Fruit fly (Drosophila melanogaster): ENCODE measurements around the gene nero.

Gene nero

dm6 chr3R:31723206-31723933, 24.0 kb downstream of the nero start (continued):
- TF ChIP-seq gem (tag; optimal IDR thresholded peaks at IDR 0.05) (peak; percentile 54), Xbp1 (GFP tag; optimal IDR thresholded peaks at IDR 0.05) (peak; percentile 7), CG2712 (tag; optimal IDR thresholded peaks at IDR 0.05) (peak; percentile 49), wek (GFP tag; optimal IDR thresholded peaks at IDR 0.05) (no peak), Drgx (GFP tag; IDR thresholded peaks at IDR 0.05) (peak; percentile 47; the same call in 1 of the 2 replicates), lola (GFP tag; optimal IDR thresholded peaks at IDR 0.05) (peak in 1 of 3 experiments; percentile 5), CG16779 (GFP tag; IDR thresholded peaks at IDR 0.05) (no peak), cg (GFP tag; optimal IDR thresholded peaks at IDR 0.05) (peak; percentile 89), phol (tag; optimal IDR thresholded peaks at IDR 0.05) (peak; percentile 50), CG14860 (GFP tag; IDR thresholded peaks at IDR 0.05; ENCODE audit: partially characterized antibody) (no peak), lilli (GFP tag; optimal IDR thresholded peaks at IDR 0.05) (peak; percentile 9), dmrt99B (tag; optimal IDR thresholded peaks at IDR 0.05) (peak; percentile 21), crol (GFP tag; IDR thresholded peaks at IDR 0.05) (peak; percentile 59; the same call in 1 of the 2 replicates), Ravus (GFP tag; IDR thresholded peaks at IDR 0.05) (no peak), bsh (GFP tag; optimal IDR thresholded peaks at IDR 0.05) (peak; percentile 27 to 59), CG12155 (GFP tag; optimal IDR thresholded peaks at IDR 0.05) (peak; percentile 17), CG6175 (GFP tag; IDR thresholded peaks at IDR 0.05) (0 out of 3 replicates have a peak, but pooled peaks have one; percentile 14), unpg (GFP tag; optimal IDR thresholded peaks at IDR 0.05) (peak; percentile 4), Six4 (GFP tag; optimal IDR thresholded peaks at IDR 0.05) (peak; percentile 11), CG5953 (GFP tag; IDR thresholded peaks at IDR 0.05) (no peak), slbo (GFP tag; IDR thresholded peaks at IDR 0.05) (0 out of 2 replicates have a peak, but pooled peaks have one; percentile 9), CG10979 (tag; optimal IDR thresholded peaks at IDR 0.05) (peak; percentile 33), CG8944 (GFP tag; optimal IDR thresholded peaks at IDR 0.05) (no peak), croc (GFP tag; conservative IDR thresholded peaks at IDR 0.05) (peak; percentile 13; the same call in 1 of the 3 replicates), CG17359 (tag; optimal IDR thresholded peaks at IDR 0.05) (peak; percentile 3), CG10462 (GFP tag; optimal IDR thresholded peaks at IDR 0.05) (no peak), CG34422 (GFP tag; IDR thresholded peaks at IDR 0.05) (0 out of 3 replicates have a peak, but pooled peaks have one; percentile 7), Sox100B (GFP tag; optimal IDR thresholded peaks at IDR 0.05) (peak; percentile 6), CG17328 (GFP tag; IDR thresholded peaks at IDR 0.05) (no peak), CG14710 (tag; optimal IDR thresholded peaks at IDR 0.05) (peak; percentile 31), CG6689 (GFP tag; IDR thresholded peaks at IDR 0.05) (peak; percentile 51), CG10267 (tag; optimal IDR thresholded peaks at IDR 0.05) (peak; percentile 2), CG7786 (GFP tag; optimal IDR thresholded peaks at IDR 0.05) (peak; percentile 3), Meics (GFP tag; optimal IDR thresholded peaks at IDR 0.05) (peak; percentile 37), peb (GFP tag; IDR thresholded peaks at IDR 0.05) (0 out of 2 replicates have a peak, but pooled peaks have one; percentile 6), CG8388 (GFP tag; optimal IDR thresholded peaks at IDR 0.05) (peak; percentile 4), CG30403 (GFP tag; optimal IDR thresholded peaks at IDR 0.05) (peak; percentile 45), CG14050 (GFP tag; IDR thresholded peaks at IDR 0.05) (peak; percentile 26; the same call in 1 of the 3 replicates), CG6765 (GFP tag; optimal IDR thresholded peaks at IDR 0.05) (peak; percentile 27), Kr (GFP tag; optimal IDR thresholded peaks at IDR 0.05) (no peak), tap (tag; optimal IDR thresholded peaks at IDR 0.05) (peak; percentile 23), CG11504 (tag; optimal IDR thresholded peaks at IDR 0.05) (peak; percentile 54), CG1647 (GFP tag; optimal IDR thresholded peaks at IDR 0.05) (no peak), Ptx1 (GFP tag; IDR thresholded peaks at IDR 0.05) (peak; percentile 35; the same call in 1 of the 2 replicates), gsb-n (tag; optimal IDR thresholded peaks at IDR 0.05) (peak; percentile 25), dysf (GFP tag; IDR thresholded peaks at IDR 0.05) (peak; percentile 58; the same call in 2 of the 3 replicates), Hmr (GFP tag; optimal IDR thresholded peaks at IDR 0.05) (peak; percentile 4), CG11723 (GFP tag; optimal IDR thresholded peaks at IDR 0.05) (peak; percentile 26)
